Fruit fly (Drosophila melanogaster) whole organism, pupa: ENCODE data around the gene CecA2.
A peak's percentile ranks its signal among the peaks of the same experiment; 100 is the strongest.

ENCODE experiments used
- CG10348 ChIP-seq: fragments of 200-800 bp; sonication (Bioruptor generic); IDR thresholded peaks from 2 replicates; pipeline ENCODE4 v1.3.6; 2022; ENCODE audit warnings: missing biosample characterization, missing genetic modification characterization
- CG12605 ChIP-seq: fragments of 200-800 bp; sonication (Bioruptor generic); IDR thresholded peaks from 2 replicates; pipeline ENCODE4 v1.3.6; 2022; ENCODE audit warnings: missing biosample characterization, missing genetic modification characterization
- CG13204 ChIP-seq: fragments of 200-800 bp; sonication (Bioruptor generic); optimal IDR thresholded peaks from 2 replicates; lab custom pipeline; 2018; ENCODE audit warnings: missing biosample characterization, mild to moderate bottlenecking, missing genetic modification characterization, moderate library complexity
- CG14655 ChIP-seq: fragments of 200-800 bp; sonication (Bioruptor generic); optimal IDR thresholded peaks from 3 replicates; lab custom pipeline; 2017; ENCODE audit warnings: mild to moderate bottlenecking, missing biosample characterization, missing genetic modification reagents, missing genetic modification characterization
- CG15710 ChIP-seq: fragments of 200-800 bp; sonication (Bioruptor generic); optimal IDR thresholded peaks from 2 replicates; lab custom pipeline; 2018; ENCODE audit warnings: missing biosample characterization, mild to moderate bottlenecking, missing genetic modification characterization, moderate library complexity
- CG17806 ChIP-seq: fragments of 200-800 bp; sonication (Bioruptor generic); optimal IDR thresholded peaks from 2 replicates; lab custom pipeline; 2018; ENCODE audit warnings: missing biosample characterization, mild to moderate bottlenecking, missing genetic modification characterization, moderate library complexity
- CG32121 ChIP-seq: fragments of 200-800 bp; sonication (Bioruptor generic); IDR thresholded peaks from 2 replicates; pipeline ENCODE4 v1.3.6; 2022; ENCODE audit warnings: missing biosample characterization, missing genetic modification characterization
- CG34367 ChIP-seq: fragments of 200-800 bp; sonication (Bioruptor generic); optimal IDR thresholded peaks from 2 replicates; lab custom pipeline; 2018; ENCODE audit warnings: missing biosample characterization, mild to moderate bottlenecking, missing genetic modification characterization
- CG4496 ChIP-seq: fragments of 200-800 bp; sonication (Bioruptor generic); IDR thresholded peaks from 3 replicates; pipeline ENCODE4 v1.3.6; 2022; ENCODE audit warnings: missing biosample characterization, missing genetic modification characterization
- CG8159 ChIP-seq: fragments of 200-800 bp; sonication (Bioruptor generic); optimal IDR thresholded peaks from 3 replicates; lab custom pipeline; 2018; ENCODE audit warnings: missing biosample characterization, mild to moderate bottlenecking, missing genetic modification characterization, moderate library complexity
- CG8301 ChIP-seq: fragments of 200-800 bp; sonication (Bioruptor generic); optimal IDR thresholded peaks from 2 replicates; lab custom pipeline; 2018; ENCODE audit warnings: missing biosample characterization, mild to moderate bottlenecking, missing genetic modification characterization
- CG9948 ChIP-seq: fragments of 200-800 bp; sonication (Bioruptor generic); optimal IDR thresholded peaks from 2 replicates; lab custom pipeline; 2018; ENCODE audit warnings: missing biosample characterization, mild to moderate bottlenecking, missing genetic modification characterization, moderate library complexity
- D1 ChIP-seq: fragments of 200-800 bp; sonication (Bioruptor generic); optimal IDR thresholded peaks from 2 replicates; lab custom pipeline; 2018; ENCODE audit warnings: missing biosample characterization, mild to moderate bottlenecking, missing genetic modification characterization, moderate library complexity
- EcR ChIP-seq: fragments of 200-800 bp; sonication (Bioruptor generic); optimal IDR thresholded peaks from 3 replicates; lab custom pipeline; 2019; ENCODE audit warnings: missing biosample characterization, missing genetic modification characterization, mild to moderate bottlenecking, moderate library complexity, missing genetic modification reagents
- Ets98B ChIP-seq: fragments of 200-800 bp; sonication (Bioruptor generic); IDR thresholded peaks from 2 replicates; pipeline ENCODE4 v1.3.6; 2022; ENCODE audit warnings: missing biosample characterization, missing genetic modification characterization
- Pif1A ChIP-seq: fragments of 200-800 bp; sonication (Bioruptor generic); optimal IDR thresholded peaks from 3 replicates; lab custom pipeline; 2016; ENCODE audit warnings: missing biosample characterization, missing genetic modification characterization
- Pif1B ChIP-seq: fragments of 200-800 bp; sonication (Bioruptor generic); optimal IDR thresholded peaks from 3 replicates; lab custom pipeline; 2016; ENCODE audit warnings: missing biosample characterization, missing genetic modification characterization
- Snoo ChIP-seq: fragments of 200-800 bp; sonication (Bioruptor generic); optimal IDR thresholded peaks from 3 replicates; lab custom pipeline; 2017; ENCODE audit warnings: missing biosample characterization, mild to moderate bottlenecking, missing genetic modification characterization, inconsistent platforms
- fd96Ca ChIP-seq: fragments of 200-800 bp; sonication (Bioruptor generic); IDR thresholded peaks from 3 replicates; pipeline ENCODE4 v1.3.6; 2022; ENCODE audit warnings: missing biosample characterization, missing genetic modification characterization
- gl ChIP-seq: fragments of 200-800 bp; sonication (Bioruptor generic); optimal IDR thresholded peaks from 2 replicates; lab custom pipeline; 2018; ENCODE audit warnings: missing biosample characterization, mild to moderate bottlenecking, missing genetic modification characterization
- rn ChIP-seq: fragments of 200-800 bp; sonication (Bioruptor generic); IDR thresholded peaks from 2 replicates; pipeline ENCODE4 v1.3.6; 2022; ENCODE audit warnings: missing biosample characterization, missing genetic modification characterization

Gene CecA2

DNA sequence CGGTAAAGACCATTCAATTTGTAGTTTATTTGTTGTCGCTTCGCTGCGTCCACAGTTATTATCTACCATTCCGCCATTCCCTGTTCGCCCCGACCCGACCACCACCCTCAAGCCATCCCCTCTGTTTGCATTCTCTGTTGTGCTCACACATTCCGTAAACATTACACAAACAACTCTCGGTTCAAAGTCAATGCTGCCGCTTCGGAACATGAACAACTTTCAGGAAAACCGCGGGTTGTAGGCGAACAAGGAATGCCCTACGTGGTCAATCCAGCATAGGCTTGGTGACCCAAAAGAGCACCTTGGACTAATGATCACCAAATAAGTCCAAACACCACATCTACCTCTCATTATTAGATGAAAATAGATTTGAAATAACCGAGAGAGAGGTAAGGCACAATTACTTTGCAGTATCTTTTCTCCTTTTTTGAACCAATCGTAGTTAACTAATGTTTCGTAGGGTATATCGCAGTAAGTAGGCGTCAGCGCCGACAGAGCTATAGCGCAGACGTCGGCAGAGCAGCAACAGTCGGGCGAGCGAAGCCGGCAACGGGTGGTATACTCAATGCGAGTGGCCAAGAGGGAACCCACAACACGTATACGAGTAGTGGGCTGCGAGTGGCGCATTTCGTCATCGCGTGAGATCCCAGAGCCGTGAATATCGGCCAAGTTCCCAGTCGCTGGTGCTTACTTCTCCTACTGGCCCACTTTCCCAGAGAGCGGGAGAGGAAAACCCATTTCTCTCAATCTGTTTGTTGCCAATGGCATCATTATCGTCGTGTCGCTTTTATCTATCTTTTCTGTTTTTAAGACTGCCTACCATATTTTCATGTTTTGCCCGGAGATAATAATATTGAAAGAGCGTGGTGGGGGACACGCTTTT lies 8.6 kb upstream of the CecA2 start:
- TF ChIP-seq D1 (tag; lab: Kevin White, UChicago) (no peak), CG32121 (peak; percentile 81), Pif1B (GFP tag; lab: Kevin White, UChicago) (peak; percentile 77), Snoo (tag; lab: Kevin White, UChicago) (peak; percentile 25), gl (tag; lab: Kevin White, UChicago) (peak; percentile 50), CG15710 (tag; lab: Kevin White, UChicago) (peak; percentile 57), CG9948 (tag; lab: Kevin White, UChicago) (peak; percentile 68), CG14655 (GFP tag; lab: Kevin White, UChicago) (peak; percentile 77), CG8301 (tag; lab: Kevin White, UChicago) (peak; percentile 81), Ets98B (GFP tag; lab: Robert Waterston, UW) (peak; percentile 83), CG4496 (GFP tag; lab: Robert Waterston, UW) (peak; percentile 80), CG8159 (peak; percentile 74), Pif1A (GFP tag; lab: Kevin White, UChicago) (peak; percentile 79), rn (GFP tag; lab: Robert Waterston, UW) (peak; percentile 57), EcR (GFP tag; lab: Kevin White, UChicago) (peak; percentile 24), CG10348 (GFP tag; lab: Robert Waterston, UW) (peak; percentile 78), CG13204 (no peak), CG34367 (tag; lab: Kevin White, UChicago) (peak; percentile 30), fd96Ca (peak; percentile 84), CG17806 (tag; lab: Kevin White, UChicago) (peak; percentile 67), CG12605 (peak; percentile 65; the same call in 1 of the 2 replicates)

DNA sequence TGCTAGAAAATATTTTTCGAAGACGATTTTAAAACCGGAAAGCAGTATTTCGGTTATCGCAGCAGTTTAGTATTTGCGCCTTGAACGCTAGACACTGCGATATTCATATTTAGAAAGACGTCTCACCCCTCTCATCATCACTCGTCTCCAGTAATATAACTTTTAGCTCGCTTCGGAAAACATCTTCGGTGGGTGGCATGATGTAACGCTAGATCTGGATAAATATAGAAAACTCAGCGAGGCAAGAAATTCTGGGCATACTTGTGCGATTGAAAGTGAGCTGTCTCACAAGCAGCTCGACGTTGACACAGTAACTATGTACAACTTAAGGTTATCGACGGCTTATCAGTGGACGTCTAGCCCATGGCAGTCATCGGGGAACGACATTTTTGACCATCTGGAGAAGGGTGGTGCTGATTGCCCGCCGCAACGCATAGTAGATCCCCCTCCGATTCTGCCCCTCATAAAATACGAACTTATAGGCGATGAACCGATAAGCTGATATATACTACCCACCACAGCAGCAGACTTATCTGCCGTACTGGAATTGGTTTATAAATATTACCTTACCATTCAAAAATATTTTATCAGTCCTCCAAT lies 7.9 kb upstream of the CecA2 start:
- TF ChIP-seq CG8159 (no peak), Pif1B (GFP tag; lab: Kevin White, UChicago) (no peak), Pif1A (GFP tag; lab: Kevin White, UChicago) (no peak), gl (tag; lab: Kevin White, UChicago) (no peak), Ets98B (GFP tag; lab: Robert Waterston, UW) (no peak), EcR (GFP tag; lab: Kevin White, UChicago) (no peak), CG34367 (tag; lab: Kevin White, UChicago) (no peak), CG15710 (tag; lab: Kevin White, UChicago) (no peak), CG14655 (GFP tag; lab: Kevin White, UChicago) (no peak), CG8301 (tag; lab: Kevin White, UChicago) (no peak), CG12605 (no peak), CG13204 (no peak), CG17806 (tag; lab: Kevin White, UChicago) (no peak), CG9948 (tag; lab: Kevin White, UChicago) (no peak), CG4496 (GFP tag; lab: Robert Waterston, UW) (no peak)

DNA sequence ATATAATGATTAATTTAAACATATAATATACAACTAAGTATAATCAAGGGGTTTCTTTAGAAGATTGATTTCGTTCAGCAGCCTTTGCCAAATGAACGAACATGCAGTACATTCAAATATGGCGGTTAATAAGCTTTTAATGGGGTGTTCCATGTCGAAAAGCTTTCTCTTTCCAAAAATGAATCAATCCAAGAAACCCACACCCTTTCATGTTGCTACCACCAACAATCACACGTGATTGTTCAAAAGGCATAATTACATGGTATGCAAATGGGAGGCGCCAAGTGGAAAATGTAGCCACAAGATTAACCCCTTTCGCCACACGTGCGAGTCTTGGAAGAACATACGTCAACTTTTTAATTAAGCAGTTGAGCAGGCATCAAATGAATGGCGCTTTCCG lies 6.0 kb upstream of the CecA2 start:
- TF ChIP-seq D1 (tag; lab: Kevin White, UChicago) (no peak), CG32121 (no peak), rn (GFP tag; lab: Robert Waterston, UW) (no peak), Pif1B (GFP tag; lab: Kevin White, UChicago) (no peak), CG8159 (no peak), gl (tag; lab: Kevin White, UChicago) (no peak), Snoo (tag; lab: Kevin White, UChicago) (no peak), CG12605 (no peak), CG15710 (tag; lab: Kevin White, UChicago) (no peak), Pif1A (GFP tag; lab: Kevin White, UChicago) (no peak), CG34367 (tag; lab: Kevin White, UChicago) (no peak), CG17806 (tag; lab: Kevin White, UChicago) (no peak), CG10348 (GFP tag; lab: Robert Waterston, UW) (no peak), Ets98B (GFP tag; lab: Robert Waterston, UW) (no peak), CG8301 (tag; lab: Kevin White, UChicago) (no peak), EcR (GFP tag; lab: Kevin White, UChicago) (no peak), CG13204 (no peak), CG14655 (GFP tag; lab: Kevin White, UChicago) (no peak), fd96Ca (no peak), CG9948 (tag; lab: Kevin White, UChicago) (no peak)

DNA sequence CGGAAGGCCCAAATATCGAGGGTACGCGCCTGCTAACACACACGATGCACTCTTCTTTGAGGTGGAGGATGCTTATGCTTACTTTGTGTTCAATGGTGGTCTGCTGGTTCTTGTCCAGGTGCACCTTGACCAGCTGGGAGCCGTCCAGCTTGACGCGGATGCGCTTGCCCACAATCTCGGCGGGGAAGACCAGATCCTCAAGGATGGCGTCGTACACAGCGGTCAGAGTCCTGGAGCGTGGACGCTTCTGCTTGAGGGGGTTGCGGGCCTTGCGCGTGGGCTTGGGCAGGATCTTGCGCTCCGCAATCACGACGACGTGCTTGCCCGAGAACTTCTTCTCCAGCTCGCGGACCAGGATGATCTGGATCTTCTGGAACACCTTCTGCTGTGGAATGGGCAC lies 3.9 kb upstream of the CecA2 start:
- TF ChIP-seq CG13204 (no peak), CG15710 (tag; lab: Kevin White, UChicago) (no peak), EcR (GFP tag; lab: Kevin White, UChicago) (no peak), CG4496 (GFP tag; lab: Robert Waterston, UW) (no peak), CG14655 (GFP tag; lab: Kevin White, UChicago) (no peak), CG9948 (tag; lab: Kevin White, UChicago) (no peak), CG17806 (tag; lab: Kevin White, UChicago) (no peak), Snoo (tag; lab: Kevin White, UChicago) (no peak), rn (GFP tag; lab: Robert Waterston, UW) (no peak), CG12605 (no peak), CG8301 (tag; lab: Kevin White, UChicago) (no peak), gl (tag; lab: Kevin White, UChicago) (no peak), CG8159 (no peak), CG32121 (no peak), CG34367 (tag; lab: Kevin White, UChicago) (no peak), CG10348 (GFP tag; lab: Robert Waterston, UW) (no peak)
